Fruit fly (Drosophila melanogaster) whole organism, embryonic: ENCODE results near the gene CG44001.

Experiments used
- Ada2b ChIP-seq: fragments of 200-800 bp; sonication (Bioruptor generic); IDR thresholded peaks from 2 replicates; pipeline ENCODE4 v1.3.6; 2022; ENCODE audit warnings: missing biosample characterization, missing genetic modification characterization
- CG10147 ChIP-seq: fragments of 200-800 bp; sonication (Bioruptor generic); optimal IDR thresholded peaks from 2 replicates; lab custom pipeline; 2019; ENCODE audit warnings: missing biosample characterization, mild to moderate bottlenecking, missing genetic modification characterization, moderate library complexity
- CG10274 ChIP-seq: fragments of 200-800 bp; sonication (Bioruptor generic); optimal IDR thresholded peaks from 3 replicates; lab custom pipeline; 2017; ENCODE audit warnings: missing biosample characterization, mild to moderate bottlenecking, missing genetic modification characterization
- CG14014 ChIP-seq: fragments of 200-800 bp; sonication (Bioruptor generic); IDR thresholded peaks from 2 replicates; pipeline ENCODE4 v1.3.6; 2022; ENCODE audit warnings: missing biosample characterization, missing genetic modification characterization
- CG14860 ChIP-seq: fragments of 200-800 bp; sonication (Bioruptor generic); IDR thresholded peaks from 3 replicates; pipeline ENCODE4 v1.3.6; 2022; ENCODE audit warnings: missing biosample characterization, missing genetic modification characterization; ENCODE audit not compliant: partially characterized antibody
- CG15601 ChIP-seq: fragments of 200-800 bp; sonication (Bioruptor generic); optimal IDR thresholded peaks from 3 replicates; lab custom pipeline; 2019; ENCODE audit warnings: missing biosample characterization, mild to moderate bottlenecking, missing genetic modification characterization, moderate library complexity
- CG16813 ChIP-seq: fragments of 200-800 bp; sonication (Bioruptor generic); IDR thresholded peaks from 3 replicates; pipeline ENCODE4 v1.3.6; 2022; ENCODE audit warnings: missing biosample characterization, missing genetic modification characterization; ENCODE audit not compliant: partially characterized antibody
- CG18262 ChIP-seq: fragments of 200-800 bp; optimal IDR thresholded peaks from 3 replicates; lab custom pipeline; 2019; ENCODE audit warnings: missing biosample characterization, mild to moderate bottlenecking, missing genetic modification characterization, moderate library complexity
- CG18619 ChIP-seq: fragments of 200-800 bp; sonication (Bioruptor generic); optimal IDR thresholded peaks from 3 replicates; lab custom pipeline; 2017; ENCODE audit warnings: missing biosample characterization, mild to moderate bottlenecking, missing genetic modification characterization
- CG2712 ChIP-seq: fragments of 200-800 bp; optimal IDR thresholded peaks from 3 replicates; lab custom pipeline; 2019; ENCODE audit warnings: missing biosample characterization, mild to moderate bottlenecking, missing genetic modification characterization, moderate library complexity
- CG32767 ChIP-seq: fragments of 200-800 bp; sonication (Bioruptor generic); IDR thresholded peaks from 2 replicates; pipeline ENCODE4 v1.3.6; 2022; ENCODE audit warnings: missing biosample characterization, missing genetic modification characterization
- CG3995 ChIP-seq: fragments of 200-800 bp; sonication (Bioruptor generic); optimal IDR thresholded peaks from 3 replicates; lab custom pipeline; 2016; ENCODE audit warnings: missing biosample characterization, missing genetic modification characterization
- CG6689 ChIP-seq: fragments of 200-800 bp; sonication (Bioruptor generic); IDR thresholded peaks from 2 replicates; pipeline ENCODE4 v1.3.6; 2022; ENCODE audit warnings: missing biosample characterization, missing genetic modification characterization
- CG7372 ChIP-seq: fragments of 200-800 bp; sonication (Bioruptor generic); IDR thresholded peaks from 2 replicates; pipeline ENCODE4 v1.3.6; 2022; ENCODE audit warnings: missing biosample characterization, missing genetic modification characterization
- CG7839 ChIP-seq: fragments of 200-800 bp; sonication (Bioruptor generic); optimal IDR thresholded peaks from 3 replicates; lab custom pipeline; 2018; ENCODE audit warnings: missing biosample characterization, mild to moderate bottlenecking, missing genetic modification characterization, moderate library complexity
- CG7963 ChIP-seq: fragments of 200-800 bp; sonication (Bioruptor generic); IDR thresholded peaks from 3 replicates; pipeline ENCODE4 v1.3.6; 2022; ENCODE audit warnings: missing biosample characterization, missing genetic modification characterization; ENCODE audit not compliant: partially characterized antibody
- CG9797 ChIP-seq: fragments of 200-800 bp; sonication (Bioruptor generic); optimal IDR thresholded peaks from 3 replicates; lab custom pipeline; 2018; ENCODE audit warnings: missing biosample characterization, mild to moderate bottlenecking, missing genetic modification characterization
- CG9817 ChIP-seq: fragments of 200-800 bp; sonication (Bioruptor generic); optimal IDR thresholded peaks from 2 replicates; lab custom pipeline; 2018; ENCODE audit warnings: missing biosample characterization, mild to moderate bottlenecking, missing genetic modification characterization, moderate library complexity
- D ChIP-seq, 2 experiments: fragments of 200-800 bp in 1 of 2; fragments of >200 bp in 1 of 2; sonication (Bioruptor generic) in 1 of 2; optimal IDR thresholded peaks; 2 replicates in 1 of 2; 3 replicates in 1 of 2; lab custom pipeline; 2017; ENCODE audit warnings: mild to moderate bottlenecking in 1 of 2, missing biosample characterization in 1 of 2, missing genetic modification characterization in 1 of 2, missing genetic modification reagents in 1 of 2
- Dad ChIP-seq: fragments of 200-800 bp; sonication (Bioruptor generic); optimal IDR thresholded peaks from 3 replicates; lab custom pipeline; 2016; ENCODE audit warnings: missing biosample characterization, missing genetic modification characterization
- Fer3 ChIP-seq: fragments of 200-800 bp; sonication (Bioruptor generic); optimal IDR thresholded peaks from 2 replicates; lab custom pipeline; 2018; ENCODE audit warnings: missing biosample characterization, mild to moderate bottlenecking, missing genetic modification characterization, moderate library complexity
- HHEX ChIP-seq: fragments of 200-800 bp; sonication (Bioruptor generic); optimal IDR thresholded peaks from 3 replicates; lab custom pipeline; 2017; ENCODE audit warnings: missing biosample characterization, mild to moderate bottlenecking, missing genetic modification characterization, missing genetic modification reagents
- Jarid2 ChIP-seq: fragments of 200-800 bp; sonication (Bioruptor generic); optimal IDR thresholded peaks from 3 replicates; lab custom pipeline; 2017; ENCODE audit warnings: mild to moderate bottlenecking, missing biosample characterization, missing genetic modification reagents, missing genetic modification characterization
- Kr ChIP-seq: fragments of 200-800 bp; sonication (Bioruptor generic); optimal IDR thresholded peaks from 2 replicates; lab custom pipeline; 2017; ENCODE audit warnings: missing biosample characterization, mild to moderate bottlenecking, missing genetic modification characterization
- Mes4 ChIP-seq: fragments of 200-800 bp; sonication (Bioruptor generic); optimal IDR thresholded peaks from 2 replicates; lab custom pipeline; 2016; ENCODE audit warnings: missing biosample characterization, missing genetic modification characterization
- NK7.1 ChIP-seq: fragments of 200-800 bp; sonication (Bioruptor generic); optimal IDR thresholded peaks from 3 replicates; lab custom pipeline; 2016; ENCODE audit warnings: missing biosample characterization, missing genetic modification characterization
- NfI ChIP-seq: fragments of 200-800 bp; sonication (Bioruptor generic); optimal IDR thresholded peaks from 3 replicates; lab custom pipeline; 2018; ENCODE audit warnings: missing biosample characterization, mild to moderate bottlenecking, missing genetic modification characterization, moderate library complexity
- bsh ChIP-seq, 2 experiments: fragments of 200-800 bp; sonication (Bioruptor generic); optimal IDR thresholded peaks; 2 replicates each; lab custom pipeline; 2017 to 2018; ENCODE audit warnings: mild to moderate bottlenecking in 2 of 2, missing biosample characterization in 2 of 2, missing genetic modification characterization in 2 of 2, moderate library complexity in 1 of 2
- chif ChIP-seq, 2 experiments: fragments of 200-800 bp; sonication (Bioruptor generic); optimal IDR thresholded peaks; 3 replicates each; lab custom pipeline; 2016; ENCODE audit warnings: missing biosample characterization in 2 of 2, missing genetic modification characterization in 2 of 2
- chn ChIP-seq: fragments of 200-800 bp; sonication (Bioruptor generic); optimal IDR thresholded peaks from 2 replicates; lab custom pipeline; 2016; ENCODE audit warnings: missing biosample characterization, missing genetic modification characterization
- corto ChIP-seq: fragments of 200-800 bp; sonication (Bioruptor generic); optimal IDR thresholded peaks from 2 replicates; lab custom pipeline; 2016; ENCODE audit warnings: missing biosample characterization, mild to moderate bottlenecking, missing genetic modification characterization, moderate library complexity
- crp ChIP-seq, 2 experiments: fragments of 200-800 bp; sonication (Bioruptor generic); optimal IDR thresholded peaks; 2 replicates in 1 of 2; 3 replicates in 1 of 2; lab custom pipeline; 2017; ENCODE audit warnings: missing biosample characterization in 2 of 2, missing genetic modification characterization in 2 of 2, mild to moderate bottlenecking in 1 of 2, moderate library complexity in 1 of 2
- dm ChIP-seq: fragments of 200-800 bp; sonication (Bioruptor generic); optimal IDR thresholded peaks from 3 replicates; lab custom pipeline; 2016; ENCODE audit warnings: missing biosample characterization, missing genetic modification characterization
- dmrt99B ChIP-seq: fragments of 200-800 bp; sonication (Bioruptor generic); optimal IDR thresholded peaks from 2 replicates; lab custom pipeline; 2018; ENCODE audit warnings: missing biosample characterization, mild to moderate bottlenecking, missing genetic modification characterization, moderate library complexity
- fu2 ChIP-seq: fragments of 200-800 bp; sonication (Bioruptor generic); optimal IDR thresholded peaks from 2 replicates; lab custom pipeline; 2016; ENCODE audit warnings: missing biosample characterization, missing genetic modification characterization
- gsb ChIP-seq: fragments of 200-800 bp; sonication (Bioruptor generic); IDR thresholded peaks from 2 replicates; pipeline ENCODE4 v1.3.6; 2022; ENCODE audit warnings: missing biosample characterization, missing genetic modification characterization
- lilli ChIP-seq: fragments of 200-800 bp; sonication (Bioruptor generic); optimal IDR thresholded peaks from 3 replicates; lab custom pipeline; 2016; ENCODE audit warnings: missing biosample characterization, missing genetic modification characterization
- nerfin-2 ChIP-seq: fragments of 200-800 bp; sonication (Bioruptor generic); IDR thresholded peaks from 2 replicates; pipeline ENCODE4 v1.3.6; 2022; ENCODE audit warnings: missing biosample characterization, missing genetic modification characterization; ENCODE audit not compliant: partially characterized antibody
- oc ChIP-seq: fragments of 200-800 bp; sonication (Bioruptor generic); optimal IDR thresholded peaks from 2 replicates; lab custom pipeline; 2018; ENCODE audit warnings: missing biosample characterization, mild to moderate bottlenecking, missing genetic modification characterization, moderate library complexity
- odd ChIP-seq: fragments of 200-800 bp; sonication (Bioruptor generic); optimal IDR thresholded peaks from 2 replicates; lab custom pipeline; 2017; ENCODE audit warnings: missing biosample characterization, mild to moderate bottlenecking, missing genetic modification characterization
- pros ChIP-seq: fragments of 200-800 bp; sonication (Bioruptor generic); optimal IDR thresholded peaks from 3 replicates; lab custom pipeline; 2019; ENCODE audit warnings: missing biosample characterization, mild to moderate bottlenecking, missing genetic modification characterization, moderate library complexity
- psq ChIP-seq: fragments of 200-800 bp; sonication (Bioruptor generic); optimal IDR thresholded peaks from 2 replicates; lab custom pipeline; 2017; ENCODE audit warnings: missing biosample characterization, missing genetic modification characterization
- row ChIP-seq: fragments of 200-800 bp; sonication (Bioruptor generic); IDR thresholded peaks from 3 replicates; pipeline ENCODE4 v1.3.6; 2022; ENCODE audit warnings: missing biosample characterization, missing genetic modification characterization
- sqz ChIP-seq: fragments of 200-800 bp; sonication (Bioruptor generic); optimal IDR thresholded peaks from 3 replicates; lab custom pipeline; 2018; ENCODE audit warnings: missing biosample characterization, mild to moderate bottlenecking, missing genetic modification characterization
- sr ChIP-seq: fragments of 200-800 bp; sonication (Bioruptor generic); IDR thresholded peaks from 3 replicates; pipeline ENCODE4 v1.3.6; 2022; ENCODE audit warnings: missing biosample characterization, missing genetic modification characterization
- toy ChIP-seq: fragments of 200-800 bp; sonication (Bioruptor generic); IDR thresholded peaks from 2 replicates; pipeline ENCODE4 v1.3.6; 2022; ENCODE audit warnings: missing biosample characterization, missing genetic modification characterization
- unc-4 ChIP-seq: fragments of 200-800 bp; sonication (Bioruptor generic); IDR thresholded peaks from 2 replicates; pipeline ENCODE4 v1.3.6; 2022; ENCODE audit warnings: missing biosample characterization, missing genetic modification characterization; ENCODE audit not compliant: partially characterized antibody
- unpg ChIP-seq: fragments of 200-800 bp; sonication (Bioruptor generic); optimal IDR thresholded peaks from 3 replicates; lab custom pipeline; 2018; ENCODE audit warnings: missing biosample characterization, mild to moderate bottlenecking, missing genetic modification characterization, moderate library complexity
- zf30C ChIP-seq: fragments of 200-800 bp; sonication (Bioruptor generic); optimal IDR thresholded peaks from 3 replicates; lab custom pipeline; 2018; ENCODE audit warnings: missing biosample characterization, mild to moderate bottlenecking, missing genetic modification characterization

The CG44001 gene

dm6 chr2L:5010784-5011260, 32.2 kb upstream of the CG44001 start, which contains the start of the genes CG31917, Tfb5 and SelT (continued):
- peak; percentile 82 for TF ChIP-seq lilli
- TF ChIP-seq Fer3 (tag; lab: Kevin White, UChicago), result peak; percentile 18
- TF ChIP-seq bsh (GFP tag; optimal IDR thresholded peaks at IDR 0.05; lab: Kevin White, UChicago), result peak in 1 of 2 experiments; percentile 40
- TF ChIP-seq CG9817 (tag; lab: Kevin White, UChicago), result peak; percentile 75
- no peak for TF ChIP-seq CG10274 (GFP tag; lab: Kevin White, UChicago)
- peak; percentile 62 for TF ChIP-seq dm (GFP tag; lab: Kevin White, UChicago)
- TF ChIP-seq nerfin-2 (GFP tag; lab: Robert Waterston, UW), result peak; percentile 37; the same call in 1 of the 2 replicates
- peak; percentile 81 for TF ChIP-seq CG16813
- no peak for TF ChIP-seq CG14014
- TF ChIP-seq CG10147 (GFP tag; lab: Kevin White, UChicago), result no peak
- no peak for TF ChIP-seq CG32767 (GFP tag; lab: Robert Waterston, UW)
- TF ChIP-seq dmrt99B (tag; lab: Kevin White, UChicago), result no peak
- peak; percentile 58 for TF ChIP-seq CG15601 (tag; lab: Kevin White, UChicago)
- TF ChIP-seq zf30C (GFP tag; lab: Kevin White, UChicago), result no peak
- peak; percentile 9 for TF ChIP-seq chn (GFP tag; lab: Kevin White, UChicago)
- no peak for TF ChIP-seq odd (GFP tag; lab: Kevin White, UChicago)
- no peak for TF ChIP-seq sr
- TF ChIP-seq Ada2b (GFP tag; lab: Robert Waterston, UW), result peak; percentile 46; the same call in 1 of the 2 replicates
- no peak for TF ChIP-seq Mes4 (GFP tag; lab: Kevin White, UChicago)
- no peak for TF ChIP-seq CG18262 (tag; lab: Kevin White, UChicago)
- TF ChIP-seq NK7.1 (GFP tag; lab: Kevin White, UChicago), result no peak
- TF ChIP-seq oc (tag; lab: Kevin White, UChicago), result no peak
- TF ChIP-seq chif (GFP tag; optimal IDR thresholded peaks at IDR 0.05; lab: Kevin White, UChicago), result peak; percentile 17 to 52
- peak; percentile 65 for TF ChIP-seq Dad (GFP tag; lab: Kevin White, UChicago)
- peak; percentile 59 for TF ChIP-seq CG7839 (tag; lab: Kevin White, UChicago)
- TF ChIP-seq pros (GFP tag; lab: Kevin White, UChicago), result no peak
- TF ChIP-seq fu2 (GFP tag; lab: Kevin White, UChicago), result peak; percentile 59
- TF ChIP-seq CG2712 (tag; lab: Kevin White, UChicago), result peak; percentile 73
- TF ChIP-seq unpg, result peak; percentile 68
- TF ChIP-seq CG7372 (GFP tag; lab: Robert Waterston, UW), result 0 out of 2 replicates have a peak, but pooled peaks have one; percentile 21
- TF ChIP-seq D (optimal IDR thresholded peaks at IDR 0.05; lab: Kevin White, UChicago), result no peak
- TF ChIP-seq D (GFP tag; optimal IDR thresholded peaks at IDR 0.05; lab: Kevin White, UChicago), result no peak
- peak; percentile 79 for TF ChIP-seq unc-4 (GFP tag; lab: Robert Waterston, UW)
- no peak for TF ChIP-seq crp (GFP tag; optimal IDR thresholded peaks at IDR 0.05; lab: Kevin White, UChicago)
- TF ChIP-seq toy (GFP tag; lab: Robert Waterston, UW), result no peak
- peak; percentile 25 for TF ChIP-seq HHEX (GFP tag; lab: Kevin White, UChicago)
- TF ChIP-seq Kr (GFP tag; lab: Kevin White, UChicago), result no peak
- no peak for TF ChIP-seq sqz
- TF ChIP-seq CG18619 (GFP tag; lab: Kevin White, UChicago), result no peak
- peak; percentile 59 for TF ChIP-seq NfI
- 0 out of 3 replicates have a peak, but pooled peaks have one; percentile 42 for TF ChIP-seq CG14860
- no peak for TF ChIP-seq Jarid2 (GFP tag; lab: Kevin White, UChicago)
- TF ChIP-seq row (GFP tag; lab: Robert Waterston, UW), result peak; percentile 95
- TF ChIP-seq gsb (GFP tag; lab: Robert Waterston, UW), result no peak
- TF ChIP-seq psq (GFP tag; lab: Kevin White, UChicago), result no peak
- TF ChIP-seq corto (GFP tag; lab: Kevin White, UChicago), result no peak
- TF ChIP-seq CG3995, result peak; percentile 52
- no peak; the same call in 1 of the 2 replicates for TF ChIP-seq CG6689 (GFP tag; lab: Robert Waterston, UW)
- no peak for TF ChIP-seq CG7963 (GFP tag; lab: Robert Waterston, UW)
- peak; percentile 30 for TF ChIP-seq CG9797 (GFP tag; lab: Kevin White, UChicago)
